Worm (Caenorhabditis elegans) whole organism, L4/young adult: Measurements from ENCODE around the gene Y66C5A.2.

Experiments
- dao-5 ChIP-seq: sonication (generic microtip); optimal IDR thresholded peaks from 2 replicates; lab custom pipeline; 2016; ENCODE audit warnings: missing genotype, missing genetic modification characterization, moderate library complexity, missing compliant biosample characterization
- him-1 ChIP-seq: sonication (generic microtip); optimal IDR thresholded peaks from 2 replicates; lab custom pipeline; 2016; ENCODE audit warnings: missing genotype, missing genetic modification reagents, missing genetic modification characterization, missing compliant biosample characterization

DNA sequence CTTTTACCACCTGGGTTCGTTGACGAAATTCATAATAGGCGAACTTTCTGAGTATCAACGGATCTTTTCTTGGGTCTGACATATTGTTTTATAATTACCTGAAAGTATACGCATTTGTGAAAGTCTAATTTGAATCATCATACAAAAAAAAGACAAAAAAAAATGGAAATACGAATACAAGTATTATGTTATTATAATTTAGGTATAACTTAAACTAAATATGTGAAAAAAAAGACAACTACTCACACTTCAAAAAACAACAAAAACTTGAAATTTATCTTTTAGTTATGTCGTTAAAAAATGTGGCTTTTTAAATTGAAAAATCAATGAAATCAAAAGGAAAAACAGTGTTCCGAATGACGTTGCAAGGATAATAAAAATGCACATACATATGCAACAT, 47.7 kb upstream of the Y66C5A.2 start, which contains the start of gene fbxa-179:
- no peak for TF ChIP-seq dao-5 (tag; lab: Kevin White, UChicago)
- TF ChIP-seq him-1: no peak
